Worm (Caenorhabditis elegans) whole organism, L4/young adult: ENCODE data around the gene clec-122.

Source experiments
- dao-5 ChIP-seq: sonication (generic microtip); optimal IDR thresholded peaks from 2 replicates; lab custom pipeline; 2016; ENCODE audit warnings: missing genotype, missing genetic modification characterization, moderate library complexity, missing compliant biosample characterization
- him-1 ChIP-seq: sonication (generic microtip); optimal IDR thresholded peaks from 2 replicates; lab custom pipeline; 2016; ENCODE audit warnings: missing genotype, missing genetic modification reagents, missing genetic modification characterization, missing compliant biosample characterization

DNA sequence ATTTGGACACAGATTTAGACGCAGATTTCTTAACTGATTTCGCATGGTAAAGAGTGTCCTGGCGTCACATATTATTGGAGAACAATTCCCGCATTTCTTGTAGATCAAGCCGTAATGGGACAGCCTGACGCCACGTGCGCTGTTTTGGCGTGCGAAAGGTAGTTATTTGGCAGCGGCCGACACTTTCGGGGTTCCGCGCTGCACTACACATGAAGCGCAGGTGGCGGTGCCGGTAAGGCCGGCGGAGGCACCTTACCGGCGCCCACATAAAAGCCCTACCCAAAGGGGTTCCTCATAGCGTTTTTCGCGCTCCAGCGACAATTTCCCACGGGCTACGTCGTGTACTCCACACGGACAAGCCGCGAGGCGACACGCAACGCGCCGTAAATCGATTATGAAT, 4.2 kb downstream of the clec-122 start:
- TF ChIP-seq dao-5 (tag; lab: Kevin White, UChicago) (no peak), him-1 (tag; lab: Kevin White, UChicago) (no peak)
